Fruit fly (Drosophila melanogaster): ENCODE results near the gene CG12499.

Gene CG12499

DNA sequence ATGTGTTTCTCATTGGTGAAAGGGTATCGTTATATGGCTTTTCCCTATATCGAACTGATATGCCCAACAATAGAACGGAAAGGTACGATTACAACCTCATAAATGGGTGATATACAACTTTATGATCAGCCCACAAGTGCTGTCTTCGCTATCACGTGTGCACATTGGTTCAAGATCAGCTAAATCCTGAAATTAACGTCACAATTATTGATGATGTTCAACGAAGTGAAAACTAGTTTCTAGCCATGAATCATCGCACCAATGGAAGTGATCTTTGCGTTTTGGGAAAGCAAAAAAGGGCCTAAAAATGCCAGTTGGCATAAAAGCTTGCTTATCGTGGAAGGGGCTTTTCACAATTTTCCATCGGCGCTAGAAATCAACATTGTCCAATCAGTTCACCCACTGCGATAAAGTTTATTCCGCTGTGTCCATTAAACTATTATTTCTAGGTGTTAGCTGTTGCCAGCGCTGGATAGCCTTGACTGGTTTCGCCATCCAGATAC lies 18.3 kb upstream of the CG12499 start, which contains the start of gene CG7054 (continued):
- TF ChIP-seq otp (GFP tag; IDR thresholded peaks at IDR 0.05), result no peak
- TF ChIP-seq dmrt99B (tag; optimal IDR thresholded peaks at IDR 0.05), result no peak
- no peak for TF ChIP-seq Dll (GFP tag; IDR thresholded peaks at IDR 0.05; ENCODE audit: partially characterized antibody)
- TF ChIP-seq Antp (GFP tag; optimal IDR thresholded peaks at IDR 0.05), result no peak
- TF ChIP-seq Deaf1 (tag; optimal IDR thresholded peaks at IDR 0.05), result no peak
- TF ChIP-seq Abd-B (GFP tag; optimal IDR thresholded peaks at IDR 0.05), result peak; percentile 32
- TF ChIP-seq CG14965 (GFP tag; optimal IDR thresholded peaks at IDR 0.05; ENCODE audit: borderline replicate concordance), result no peak
- no peak for TF ChIP-seq CG10654 (GFP tag; optimal IDR thresholded peaks at IDR 0.05)
- no peak for TF ChIP-seq CG15696 (tag; optimal IDR thresholded peaks at IDR 0.05)
- TF ChIP-seq zf30C (GFP tag; optimal IDR thresholded peaks at IDR 0.05), result no peak
- no peak for TF ChIP-seq CG9437 (GFP tag; optimal IDR thresholded peaks at IDR 0.05)
- peak; percentile 37; the same call in 1 of the 2 replicates for TF ChIP-seq slbo (GFP tag; IDR thresholded peaks at IDR 0.05)
- no peak for TF ChIP-seq CG4820 (GFP tag; optimal IDR thresholded peaks at IDR 0.05)
- no peak for TF ChIP-seq pfk (GFP tag; optimal IDR thresholded peaks at IDR 0.05)
- no peak for TF ChIP-seq crol (GFP tag; IDR thresholded peaks at IDR 0.05)
- no peak for TF ChIP-seq CG31365 (tag; optimal IDR thresholded peaks at IDR 0.05)
- TF ChIP-seq peb (GFP tag; IDR thresholded peaks at IDR 0.05), result no peak
- TF ChIP-seq CG17361 (GFP tag; IDR thresholded peaks at IDR 0.05), result peak; percentile 35; the same call in 2 of the 3 replicates
- TF ChIP-seq CG8924 (tag; optimal IDR thresholded peaks at IDR 0.05), result no peak
- no peak for TF ChIP-seq ro (GFP tag; IDR thresholded peaks at IDR 0.05)
- peak; percentile 36 for TF ChIP-seq Meics (GFP tag; optimal IDR thresholded peaks at IDR 0.05)
- TF ChIP-seq vnd (GFP tag; IDR thresholded peaks at IDR 0.05; ENCODE audit: partially characterized antibody), result no peak
- TF ChIP-seq ara (GFP tag; IDR thresholded peaks at IDR 0.05), result no peak
- TF ChIP-seq klu (GFP tag; IDR thresholded peaks at IDR 0.05), result no peak
- TF ChIP-seq gsb (GFP tag; IDR thresholded peaks at IDR 0.05), result no peak
- TF ChIP-seq CG42726 (GFP tag; IDR thresholded peaks at IDR 0.05; ENCODE audit: partially characterized antibody), result no peak
- no peak for TF ChIP-seq CG12104 (GFP tag; optimal IDR thresholded peaks at IDR 0.05)
- no peak for TF ChIP-seq Dref (GFP tag; IDR thresholded peaks at IDR 0.05)
- TF ChIP-seq NK7.1 (GFP tag; optimal IDR thresholded peaks at IDR 0.05), result no peak
- no peak for TF ChIP-seq insv (GFP tag; optimal IDR thresholded peaks at IDR 0.05)
- no peak for TF ChIP-seq eyg (GFP tag; optimal IDR thresholded peaks at IDR 0.05)
- TF ChIP-seq HLH4C (GFP tag; IDR thresholded peaks at IDR 0.05; ENCODE audit: partially characterized antibody), result no peak
- 0 out of 3 replicates have a peak, but pooled peaks have one; percentile 23 for TF ChIP-seq Dbx (GFP tag; IDR thresholded peaks at IDR 0.05)
- no peak for TF ChIP-seq CG15073 (GFP tag; optimal IDR thresholded peaks at IDR 0.05)
- TF ChIP-seq CG12744 (GFP tag; optimal IDR thresholded peaks at IDR 0.05), result no peak
- no peak for TF ChIP-seq Optix (GFP tag; IDR thresholded peaks at IDR 0.05)
- no peak for TF ChIP-seq fd96Cb (tag; optimal IDR thresholded peaks at IDR 0.05)
- no peak for TF ChIP-seq en (GFP tag; optimal IDR thresholded peaks at IDR 0.05)
- no peak for TF ChIP-seq D19A (tag; optimal IDR thresholded peaks at IDR 0.05)
- peak; percentile 9 for TF ChIP-seq oc (tag; optimal IDR thresholded peaks at IDR 0.05)
- no peak for TF ChIP-seq rib (GFP tag; IDR thresholded peaks at IDR 0.05)
- no peak for TF ChIP-seq Sin3A (optimal IDR thresholded peaks at IDR 0.05)
- no peak for TF ChIP-seq dpn (GFP tag; optimal IDR thresholded peaks at IDR 0.05)
- no peak for TF ChIP-seq CG1792 (GFP tag; optimal IDR thresholded peaks at IDR 0.05)
- TF ChIP-seq prd (optimal IDR thresholded peaks at IDR 0.05), result no peak
- TF ChIP-seq prd (GFP tag; IDR thresholded peaks at IDR 0.05), result no peak
- peak; percentile 56 for TF ChIP-seq HmgZ (tag; optimal IDR thresholded peaks at IDR 0.05)
- no peak for TF ChIP-seq Ada2b (GFP tag; IDR thresholded peaks at IDR 0.05)
- TF ChIP-seq CG7928 (GFP tag; optimal IDR thresholded peaks at IDR 0.05), result no peak
- TF ChIP-seq CG1602 (GFP tag; optimal IDR thresholded peaks at IDR 0.05), result no peak
- TF ChIP-seq zen2 (GFP tag; IDR thresholded peaks at IDR 0.05; ENCODE audit: partially characterized antibody), result no peak
- TF ChIP-seq tgo (GFP tag; IDR thresholded peaks at IDR 0.05), result no peak
